Fruit fly (Drosophila melanogaster): ENCODE data around the gene CG3597.

The CG3597 gene

dm6 chr2L:2380805-2381204, 9.5 kb upstream of the CG3597 start, which contains the start of gene Eogt (continued):
- TF ChIP-seq cas (GFP tag; IDR thresholded peaks at IDR 0.05), result peak; percentile 77; the same call in 1 of the 2 replicates
- TF ChIP-seq vnd (GFP tag; IDR thresholded peaks at IDR 0.05; ENCODE audit: partially characterized antibody), result no peak
- TF ChIP-seq Ravus (GFP tag; IDR thresholded peaks at IDR 0.05), result peak; percentile 85
- peak; percentile 34; the same call in 1 of the 2 replicates for TF ChIP-seq Scr (GFP tag; IDR thresholded peaks at IDR 0.05; ENCODE audit: partially characterized antibody)
- peak; percentile 98 for TF ChIP-seq dysf (GFP tag; IDR thresholded peaks at IDR 0.05)
- no peak for TF ChIP-seq btn (GFP tag; optimal IDR thresholded peaks at IDR 0.05)
- peak in 1 of 3 experiments; percentile 93 for TF ChIP-seq lola (GFP tag; optimal IDR thresholded peaks at IDR 0.05)
- TF ChIP-seq CG11247 (GFP tag; IDR thresholded peaks at IDR 0.05), result peak; percentile 92
- TF ChIP-seq CG7556 (GFP tag; optimal IDR thresholded peaks at IDR 0.05), result peak; percentile 89
- peak; percentile 94 for TF ChIP-seq CG1024 (GFP tag; IDR thresholded peaks at IDR 0.05)
- TF ChIP-seq CG11504 (tag; optimal IDR thresholded peaks at IDR 0.05), result peak; percentile 92
- TF ChIP-seq chn (GFP tag; optimal IDR thresholded peaks at IDR 0.05), result peak; percentile 86
- TF ChIP-seq CG12942 (GFP tag; optimal IDR thresholded peaks at IDR 0.05), result peak; percentile 93
- TF ChIP-seq CG10654 (GFP tag; optimal IDR thresholded peaks at IDR 0.05), result peak; percentile 82
- TF ChIP-seq Dip3 (GFP tag; optimal IDR thresholded peaks at IDR 0.05), result peak; percentile 70
- peak; percentile 89 for TF ChIP-seq Poxn (GFP tag; IDR thresholded peaks at IDR 0.05)
- TF ChIP-seq GATAe (GFP tag; conservative IDR thresholded peaks at IDR 0.05), result peak; percentile 82
- TF ChIP-seq dmrt99B (tag; optimal IDR thresholded peaks at IDR 0.05), result peak; percentile 90
- TF ChIP-seq kah (GFP tag; optimal IDR thresholded peaks at IDR 0.05), result peak; percentile 66
- TF ChIP-seq sr (GFP tag; IDR thresholded peaks at IDR 0.05), result peak; percentile 82; the same call in 2 of the 3 replicates
- TF ChIP-seq CG12769 (tag; optimal IDR thresholded peaks at IDR 0.05), result peak; percentile 97
- peak; percentile 92 for TF ChIP-seq ro (GFP tag; IDR thresholded peaks at IDR 0.05)
- peak; percentile 94 for TF ChIP-seq so (GFP tag; IDR thresholded peaks at IDR 0.05)
- TF ChIP-seq tio (GFP tag; optimal IDR thresholded peaks at IDR 0.05), result peak; percentile 88
- peak; percentile 97 for TF ChIP-seq unpg (GFP tag; optimal IDR thresholded peaks at IDR 0.05)
- TF ChIP-seq stwl (tag; optimal IDR thresholded peaks at IDR 0.05), result peak; percentile 72
- peak; percentile 88 for TF ChIP-seq tin (GFP tag; optimal IDR thresholded peaks at IDR 0.05)
- peak; percentile 54 for TF ChIP-seq CG10565 (GFP tag; optimal IDR thresholded peaks at IDR 0.05)
- TF ChIP-seq eve (GFP tag; optimal IDR thresholded peaks at IDR 0.05), result no peak
- TF ChIP-seq Xrp1 (GFP tag; IDR thresholded peaks at IDR 0.05), result peak; percentile 98
- TF ChIP-seq hth (optimal IDR thresholded peaks at IDR 0.05), result no peak
- TF ChIP-seq CG13123 (GFP tag; optimal IDR thresholded peaks at IDR 0.05), result peak; percentile 88
- peak; percentile 84 for TF ChIP-seq CG9437 (GFP tag; optimal IDR thresholded peaks at IDR 0.05)
- peak in 1 of 2 experiments; percentile 28 for TF ChIP-seq tll (GFP tag; optimal IDR thresholded peaks at IDR 0.05)
- TF ChIP-seq az2 (GFP tag; optimal IDR thresholded peaks at IDR 0.05), result peak; percentile 94
- TF ChIP-seq Blimp-1 (GFP tag; optimal IDR thresholded peaks at IDR 0.05), result peak; percentile 82
- TF ChIP-seq dpn (GFP tag; optimal IDR thresholded peaks at IDR 0.05), result peak; percentile 76 to 91
- peak; percentile 53 for TF ChIP-seq CG10274 (GFP tag; optimal IDR thresholded peaks at IDR 0.05)
- TF ChIP-seq CG5245 (GFP tag; optimal IDR thresholded peaks at IDR 0.05), result peak; percentile 85
- peak; percentile 37 for TF ChIP-seq CHES-1-like (GFP tag; optimal IDR thresholded peaks at IDR 0.05)
- TF ChIP-seq CG6765 (GFP tag; optimal IDR thresholded peaks at IDR 0.05), result peak; percentile 43
- peak; percentile 77 for TF ChIP-seq CG2116 (GFP tag; optimal IDR thresholded peaks at IDR 0.05)
- peak; percentile 98 for TF ChIP-seq chm (GFP tag; IDR thresholded peaks at IDR 0.05)
- TF ChIP-seq CG17912 (GFP tag; optimal IDR thresholded peaks at IDR 0.05), result peak; percentile 55
- TF ChIP-seq HLH4C (GFP tag; IDR thresholded peaks at IDR 0.05; ENCODE audit: partially characterized antibody), result no peak
- TF ChIP-seq D19A (tag; optimal IDR thresholded peaks at IDR 0.05), result peak; percentile 86
- TF ChIP-seq B-H2 (GFP tag; optimal IDR thresholded peaks at IDR 0.05), result peak; percentile 77
- peak; percentile 39 for TF ChIP-seq Dref (GFP tag; IDR thresholded peaks at IDR 0.05)
- TF ChIP-seq wor (GFP tag; IDR thresholded peaks at IDR 0.05), result peak; percentile 96
- no peak for TF ChIP-seq CG11398 (GFP tag; optimal IDR thresholded peaks at IDR 0.05)
- peak; percentile 65 for TF ChIP-seq CG1647 (GFP tag; optimal IDR thresholded peaks at IDR 0.05)
